Worm (Caenorhabditis elegans): ENCODE results near the gene K06H6.2.
A peak's percentile ranks its signal among the peaks of the same experiment; 100 is the strongest.

Gene K06H6.2

ce11 chrV:619054-619453 lies 33.5 kb downstream of the K06H6.2 start, which contains the start of gene F48G7.4 (continued):
- TF ChIP-seq ceh-16 (tag; optimal IDR thresholded peaks at IDR 0.05), result no peak
- peak; percentile 44 for TF ChIP-seq pqm-1 (tag; optimal IDR thresholded peaks at IDR 0.05)
- TF ChIP-seq fos-1 (tag; optimal IDR thresholded peaks at IDR 0.05), result no peak
- peak; percentile 8 for TF ChIP-seq R02D3.7 (tag; optimal IDR thresholded peaks at IDR 0.05)
- peak; percentile 85 for TF ChIP-seq snpc-4 (tag; optimal IDR thresholded peaks at IDR 0.05)
- TF ChIP-seq ZK546.5 (tag; optimal IDR thresholded peaks at IDR 0.05), result no peak
- TF ChIP-seq lsy-12 (tag; optimal IDR thresholded peaks at IDR 0.05), result no peak
- TF ChIP-seq daf-12 (tag; optimal IDR thresholded peaks at IDR 0.05), result no peak
- TF ChIP-seq egl-27 (tag; optimal IDR thresholded peaks at IDR 0.05), result peak; percentile 51
- TF ChIP-seq elt-2 (tag; optimal IDR thresholded peaks at IDR 0.05), result no peak
- TF ChIP-seq nhr-76 (tag; optimal IDR thresholded peaks at IDR 0.05), result no peak
- peak; percentile 58 for TF ChIP-seq nhr-11 (tag; optimal IDR thresholded peaks at IDR 0.05)
- no peak for TF ChIP-seq nhr-237 (tag; optimal IDR thresholded peaks at IDR 0.05)
- TF ChIP-seq zag-1 (tag; optimal IDR thresholded peaks at IDR 0.05), result no peak
- TF ChIP-seq lin-39 (tag; optimal IDR thresholded peaks at IDR 0.05), result peak; percentile 23
- TF ChIP-seq elt-3 (tag; optimal IDR thresholded peaks at IDR 0.05), result no peak
- TF ChIP-seq fkh-10 (GFP tag; optimal IDR thresholded peaks at IDR 0.05), result no peak
- TF ChIP-seq nfya-1 (tag; optimal IDR thresholded peaks at IDR 0.05; ENCODE audit: insufficient read depth), result peak; percentile 70
- TF ChIP-seq ztf-11 (tag; optimal IDR thresholded peaks at IDR 0.05), result no peak
- peak; percentile 83 for TF ChIP-seq jun-1 (tag; optimal IDR thresholded peaks at IDR 0.05)
- TF ChIP-seq aly-2 (tag; optimal IDR thresholded peaks at IDR 0.05), result no peak
- peak; percentile 4 for TF ChIP-seq nhr-25 (tag; optimal IDR thresholded peaks at IDR 0.05)
- no peak for TF ChIP-seq nhr-43 (tag; optimal IDR thresholded peaks at IDR 0.05; ENCODE audit: poor library complexity, severe bottlenecking)

- TF ChIP-seq snpc-4 (tag; optimal IDR thresholded peaks at IDR 0.05), result no peak
- TF ChIP-seq nhr-12 (tag; optimal IDR thresholded peaks at IDR 0.05), result no peak
- no peak for TF ChIP-seq elt-3 (tag; optimal IDR thresholded peaks at IDR 0.05)
- TF ChIP-seq eor-1 (tag; optimal IDR thresholded peaks at IDR 0.05), result no peak
- TF ChIP-seq zag-1 (tag; optimal IDR thresholded peaks at IDR 0.05), result no peak
- TF ChIP-seq ztf-11 (tag; optimal IDR thresholded peaks at IDR 0.05), result no peak
- no peak for TF ChIP-seq mml-1 (tag; optimal IDR thresholded peaks at IDR 0.05)
- TF ChIP-seq nfya-1 (tag; optimal IDR thresholded peaks at IDR 0.05; ENCODE audit: insufficient read depth), result no peak
- TF ChIP-seq fos-1 (tag; optimal IDR thresholded peaks at IDR 0.05), result no peak
- TF ChIP-seq pha-4 (tag; optimal IDR thresholded peaks at IDR 0.05), result no peak
- no peak for TF ChIP-seq fkh-10 (GFP tag; optimal IDR thresholded peaks at IDR 0.05)
- no peak for TF ChIP-seq elt-1 (tag; optimal IDR thresholded peaks at IDR 0.05)
Observed at ce11 chrV:620987-621386, 35.4 kb downstream of the K06H6.2 start.

- TF ChIP-seq ceh-16 (tag; optimal IDR thresholded peaks at IDR 0.05), result no peak
- TF ChIP-seq pqm-1 (tag; optimal IDR thresholded peaks at IDR 0.05), result peak; percentile 64
- no peak for TF ChIP-seq elt-3 (tag; optimal IDR thresholded peaks at IDR 0.05)
- peak; percentile 36 for TF ChIP-seq pha-4 (tag; optimal IDR thresholded peaks at IDR 0.05)
- TF ChIP-seq elt-2 (tag; optimal IDR thresholded peaks at IDR 0.05), result peak; percentile 56
Observed at ce11 chrV:622902-623301, 37.3 kb downstream of the K06H6.2 start, which contains the start of gene F48G7.5. Gene F48G7.5 (minus strand): TSS chrV:622935.

- no peak for TF ChIP-seq nfya-1 (tag; optimal IDR thresholded peaks at IDR 0.05; ENCODE audit: insufficient read depth)
- TF ChIP-seq fkh-2 (tag; optimal IDR thresholded peaks at IDR 0.05), result no peak
- no peak for TF ChIP-seq hmg-11 (tag; optimal IDR thresholded peaks at IDR 0.05)
- TF ChIP-seq zag-1 (tag; optimal IDR thresholded peaks at IDR 0.05), result no peak
- TF ChIP-seq eor-1 (tag; optimal IDR thresholded peaks at IDR 0.05), result no peak
- TF ChIP-seq egl-27 (tag; optimal IDR thresholded peaks at IDR 0.05), result no peak
Observed at ce11 chrV:624922-625321, 39.4 kb downstream of the K06H6.2 start, which contains the start of gene srt-17. Gene srt-17 (minus strand): TSS chrV:625022.

ce11 chrV:626321-626720 lies 40.7 kb downstream of the K06H6.2 start, which contains the start of gene F48G7.7:
Gene F48G7.7 (minus strand): TSS chrV:626421.
- TF ChIP-seq nhr-67 (tag; optimal IDR thresholded peaks at IDR 0.05), result no peak
- no peak for TF ChIP-seq nhr-25 (tag; optimal IDR thresholded peaks at IDR 0.05)
- TF ChIP-seq nhr-77 (tag; optimal IDR thresholded peaks at IDR 0.05), result no peak
- no peak for TF ChIP-seq ceh-82 (tag; optimal IDR thresholded peaks at IDR 0.05)
- no peak for TF ChIP-seq egl-5 (tag; optimal IDR thresholded peaks at IDR 0.05)
- TF ChIP-seq nhr-23 (tag; optimal IDR thresholded peaks at IDR 0.05), result no peak
- no peak for TF ChIP-seq aly-2 (tag; optimal IDR thresholded peaks at IDR 0.05)
- TF ChIP-seq R02D3.7 (tag; optimal IDR thresholded peaks at IDR 0.05), result no peak
- TF ChIP-seq tbx-2 (tag; optimal IDR thresholded peaks at IDR 0.05), result no peak
- no peak for TF ChIP-seq unc-39 (tag; optimal IDR thresholded peaks at IDR 0.05)
- TF ChIP-seq elt-2 (tag; optimal IDR thresholded peaks at IDR 0.05), result no peak
- no peak for TF ChIP-seq ceh-9 (tag; optimal IDR thresholded peaks at IDR 0.05)
- no peak for TF ChIP-seq ceh-16 (tag; optimal IDR thresholded peaks at IDR 0.05)
- TF ChIP-seq lin-15B (tag; optimal IDR thresholded peaks at IDR 0.05), result no peak
- no peak for TF ChIP-seq pha-4 (tag; optimal IDR thresholded peaks at IDR 0.05)
- no peak for TF ChIP-seq lsy-12 (tag; optimal IDR thresholded peaks at IDR 0.05)
- TF ChIP-seq zag-1 (tag; optimal IDR thresholded peaks at IDR 0.05), result no peak
- no peak for TF ChIP-seq nfya-1 (tag; optimal IDR thresholded peaks at IDR 0.05; ENCODE audit: insufficient read depth)
- no peak for TF ChIP-seq ama-1 (optimal IDR thresholded peaks at IDR 0.05)
- no peak for TF ChIP-seq nhr-12 (tag; optimal IDR thresholded peaks at IDR 0.05)

All from whole organism, L3 larva.